Fruit fly (Drosophila melanogaster) whole organism, adult: ENCODE data around the gene CG12502.

ENCODE experiments used
- CG11617 ChIP-seq: fragments of 200-800 bp; sonication (Bioruptor generic); optimal IDR thresholded peaks from 2 replicates; lab custom pipeline; 2017; ENCODE audit warnings: mild to moderate bottlenecking, missing biosample characterization, missing genetic modification reagents, missing genetic modification characterization
- CG1620 ChIP-seq: fragments of 200-800 bp; sonication (Bioruptor generic); optimal IDR thresholded peaks from 2 replicates; lab custom pipeline; 2016; ENCODE audit warnings: missing biosample characterization, missing genetic modification characterization
- CG33017 ChIP-seq: fragments of 200-800 bp; sonication (Bioruptor generic); optimal IDR thresholded peaks from 2 replicates; lab custom pipeline; 2018; ENCODE audit warnings: missing biosample characterization, mild to moderate bottlenecking, missing genetic modification characterization, moderate library complexity
- CG5204 ChIP-seq: fragments of 200-800 bp; sonication (Bioruptor generic); optimal IDR thresholded peaks from 2 replicates; lab custom pipeline; 2016; ENCODE audit warnings: missing biosample characterization, missing genetic modification characterization
- CG7101 ChIP-seq: fragments of 200-800 bp; sonication (Bioruptor generic); optimal IDR thresholded peaks from 2 replicates; lab custom pipeline; 2018; ENCODE audit warnings: missing biosample characterization, mild to moderate bottlenecking, missing genetic modification characterization, moderate library complexity
- Clk ChIP-seq: fragments of 200-800 bp; sonication (Bioruptor generic); optimal IDR thresholded peaks from 2 replicates; lab custom pipeline; 2017; ENCODE audit warnings: missing biosample characterization, missing genetic modification characterization
- Crg-1 ChIP-seq: fragments of 200-800 bp; sonication (Bioruptor generic); optimal IDR thresholded peaks from 2 replicates; lab custom pipeline; 2016; ENCODE audit warnings: missing biosample characterization, missing genetic modification characterization
- Hr96 ChIP-seq: fragments of 200-800 bp; sonication (Bioruptor generic); optimal IDR thresholded peaks from 2 replicates; lab custom pipeline; 2016; ENCODE audit warnings: missing biosample characterization, missing genetic modification characterization
- Mnt ChIP-seq: fragments of 200-800 bp; sonication (Bioruptor generic); optimal IDR thresholded peaks from 2 replicates; lab custom pipeline; 2016; ENCODE audit warnings: missing biosample characterization, mild to moderate bottlenecking, missing genetic modification characterization
- bab1 ChIP-seq: fragments of 200-800 bp; sonication (Bioruptor generic); optimal IDR thresholded peaks from 3 replicates; lab custom pipeline; 2019; ENCODE audit warnings: missing biosample characterization, mild to moderate bottlenecking, missing genetic modification characterization, moderate library complexity
- kay ChIP-seq: fragments of 200-800 bp; sonication (Bioruptor generic); peaks from one replicate; lab custom pipeline; 2016; ENCODE audit warnings: missing biosample characterization, missing genetic modification characterization, borderline replicate concordance
- ovo ChIP-seq: fragments of 200-800 bp; sonication (Bioruptor generic); optimal IDR thresholded peaks from 2 replicates; lab custom pipeline; 2016; ENCODE audit warnings: missing biosample characterization, missing genetic modification characterization
- pad ChIP-seq: fragments of 200-800 bp; sonication (Bioruptor generic); optimal IDR thresholded peaks from 3 replicates; lab custom pipeline; 2017; ENCODE audit warnings: missing biosample characterization, missing genetic modification characterization, mild to moderate bottlenecking, moderate library complexity, missing genetic modification reagents

- TF ChIP-seq Crg-1 (GFP tag; lab: Kevin White, UChicago) (no peak), Mnt (GFP tag; lab: Kevin White, UChicago) (no peak), CG33017 (tag; lab: Kevin White, UChicago) (no peak), kay (GFP tag; lab: Kevin White, UChicago) (no peak), Clk (GFP tag; lab: Kevin White, UChicago) (no peak), bab1 (no peak), CG5204 (no peak), CG1620 (GFP tag; lab: Kevin White, UChicago) (no peak), CG7101 (tag; lab: Kevin White, UChicago) (no peak), Hr96 (GFP tag; lab: Kevin White, UChicago) (no peak), pad (GFP tag; lab: Kevin White, UChicago) (no peak), ovo (GFP tag; lab: Kevin White, UChicago) (no peak), CG11617 (GFP tag; lab: Kevin White, UChicago) (no peak)
Measured at dm6 chr3L:884239-884638, 19.0 kb downstream of the CG12502 start.
